Fruit fly (Drosophila melanogaster) whole organism, embryonic: ENCODE results near the gene flr.

Experiments
- Aef1 ChIP-seq: fragments of 200-800 bp; sonication (Bioruptor generic); IDR thresholded peaks from 3 replicates; pipeline ENCODE4 v1.3.6; 2022; ENCODE audit warnings: missing biosample characterization, missing genetic modification characterization
- CG10321 ChIP-seq: fragments of 200-800 bp; sonication (Bioruptor generic); IDR thresholded peaks from 2 replicates; pipeline ENCODE4 v1.3.6; 2022; ENCODE audit warnings: missing biosample characterization, missing genetic modification characterization
- CG10462 ChIP-seq: fragments of 200-800 bp; sonication (Bioruptor generic); optimal IDR thresholded peaks from 2 replicates; lab custom pipeline; 2016; ENCODE audit warnings: missing biosample characterization, missing genetic modification characterization
- CG12769 ChIP-seq: fragments of 200-800 bp; sonication (Bioruptor generic); optimal IDR thresholded peaks from 2 replicates; lab custom pipeline; 2019; ENCODE audit warnings: missing biosample characterization, mild to moderate bottlenecking, missing genetic modification characterization, moderate library complexity
- CG1792 ChIP-seq: fragments of 200-800 bp; sonication (Bioruptor generic); optimal IDR thresholded peaks from 2 replicates; lab custom pipeline; 2016; ENCODE audit warnings: missing biosample characterization, missing genetic modification characterization
- CG18262 ChIP-seq: fragments of 200-800 bp; optimal IDR thresholded peaks from 3 replicates; lab custom pipeline; 2019; ENCODE audit warnings: missing biosample characterization, mild to moderate bottlenecking, missing genetic modification characterization, moderate library complexity
- CG7987 ChIP-seq: fragments of 200-800 bp; sonication (Bioruptor generic); optimal IDR thresholded peaks from 2 replicates; lab custom pipeline; 2018; ENCODE audit warnings: missing biosample characterization, mild to moderate bottlenecking, missing genetic modification characterization, moderate library complexity
- CG8359 ChIP-seq: fragments of 200-800 bp; sonication (Bioruptor generic); optimal IDR thresholded peaks from 2 replicates; lab custom pipeline; 2017; ENCODE audit warnings: missing biosample characterization, mild to moderate bottlenecking, missing genetic modification characterization, borderline replicate concordance
- HHEX ChIP-seq: fragments of 200-800 bp; sonication (Bioruptor generic); optimal IDR thresholded peaks from 3 replicates; lab custom pipeline; 2017; ENCODE audit warnings: missing biosample characterization, mild to moderate bottlenecking, missing genetic modification characterization, missing genetic modification reagents
- Hr51 ChIP-seq, 2 experiments: fragments of 200-800 bp; sonication (Bioruptor generic); optimal IDR thresholded peaks; 2 replicates in 1 of 2; 3 replicates in 1 of 2; lab custom pipeline; 2016 to 2018; ENCODE audit warnings: missing biosample characterization in 2 of 2, missing genetic modification characterization in 2 of 2, mild to moderate bottlenecking in 1 of 2, moderate library complexity in 1 of 2
- pb ChIP-seq: fragments of 200-800 bp; sonication (Bioruptor generic); optimal IDR thresholded peaks from 3 replicates; lab custom pipeline; 2016; ENCODE audit warnings: missing biosample characterization, missing genetic modification characterization
- sima ChIP-seq: fragments of 200-800 bp; sonication (Bioruptor generic); optimal IDR thresholded peaks from 2 replicates; lab custom pipeline; 2016; ENCODE audit warnings: missing biosample characterization, missing genetic modification characterization
- wek ChIP-seq: fragments of 200-800 bp; sonication (Bioruptor generic); optimal IDR thresholded peaks from 3 replicates; lab custom pipeline; 2018; ENCODE audit warnings: missing biosample characterization, mild to moderate bottlenecking, missing genetic modification characterization, moderate library complexity

DNA sequence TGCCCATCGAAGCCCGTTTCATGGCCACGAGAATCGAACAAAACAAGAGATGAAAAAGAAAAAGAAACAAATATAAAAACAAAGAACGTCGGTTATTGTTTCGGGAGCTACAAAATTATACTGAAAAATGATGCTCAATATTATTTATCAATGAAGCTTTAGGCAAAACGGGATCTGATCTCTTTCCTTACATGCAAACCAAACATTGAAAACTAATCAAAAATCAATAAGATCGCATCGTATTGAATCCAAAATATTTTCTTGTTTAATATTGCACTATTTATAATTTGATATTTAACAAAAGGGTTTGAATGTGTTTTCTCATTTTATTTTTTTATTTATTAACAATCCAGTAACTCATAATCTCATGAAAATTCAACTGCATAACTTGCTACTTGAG lies 12.9 kb downstream of the flr start, which contains the start of gene CG14106:
- TF ChIP-seq Hr51 (GFP tag; optimal IDR thresholded peaks at IDR 0.05; lab: Kevin White, UChicago) (no peak), CG7987 (GFP tag; lab: Kevin White, UChicago) (no peak), CG10462 (GFP tag; lab: Kevin White, UChicago) (no peak), CG8359 (no peak), CG18262 (tag; lab: Kevin White, UChicago) (no peak), CG1792 (GFP tag; lab: Kevin White, UChicago) (no peak), CG10321 (GFP tag; lab: Robert Waterston, UW) (no peak), wek (GFP tag; lab: Kevin White, UChicago) (no peak), HHEX (GFP tag; lab: Kevin White, UChicago) (no peak), sima (GFP tag; lab: Kevin White, UChicago) (no peak), Aef1 (GFP tag; lab: Robert Waterston, UW) (no peak), CG12769 (tag; lab: Kevin White, UChicago) (no peak), pb (GFP tag; lab: Kevin White, UChicago) (no peak)
